Worm (Caenorhabditis elegans): ENCODE results near the gene acs-3.

DNA sequence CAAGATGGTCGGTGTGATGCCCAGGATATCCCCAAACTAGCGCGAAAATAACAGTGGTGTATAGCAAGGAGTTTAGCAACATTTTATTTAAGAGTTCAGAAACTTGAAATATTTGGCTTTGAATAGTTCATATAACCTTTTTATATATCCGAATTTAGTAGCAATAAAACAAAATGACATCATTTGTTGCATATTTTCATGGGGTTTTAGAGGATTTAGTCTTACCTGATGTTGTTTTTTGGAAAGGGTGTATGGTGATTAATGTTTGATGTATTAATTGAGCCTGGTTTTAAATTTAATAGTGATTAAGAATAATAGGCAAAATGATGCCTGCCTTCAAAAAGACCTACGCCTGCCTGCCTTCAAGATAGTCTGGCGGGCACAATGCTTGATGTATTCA lies 47.1 kb downstream of the acs-3 start, which contains the start of gene F59A7.2:
- TF ChIP-seq nfya-1 (tag; optimal IDR thresholded peaks at IDR 0.05; ENCODE audit: insufficient read depth) = no peak
- no peak for TF ChIP-seq nhr-11 (tag; optimal IDR thresholded peaks at IDR 0.05)
- TF ChIP-seq nhr-28 (tag; optimal IDR thresholded peaks at IDR 0.05) = no peak
- TF ChIP-seq fkh-10 (GFP tag; optimal IDR thresholded peaks at IDR 0.05) = no peak
- no peak for TF ChIP-seq nhr-76 (tag; optimal IDR thresholded peaks at IDR 0.05)

Measured in whole organism, L3 larva.